Fruit fly (Drosophila melanogaster): ENCODE data around the gene car.

DNA sequence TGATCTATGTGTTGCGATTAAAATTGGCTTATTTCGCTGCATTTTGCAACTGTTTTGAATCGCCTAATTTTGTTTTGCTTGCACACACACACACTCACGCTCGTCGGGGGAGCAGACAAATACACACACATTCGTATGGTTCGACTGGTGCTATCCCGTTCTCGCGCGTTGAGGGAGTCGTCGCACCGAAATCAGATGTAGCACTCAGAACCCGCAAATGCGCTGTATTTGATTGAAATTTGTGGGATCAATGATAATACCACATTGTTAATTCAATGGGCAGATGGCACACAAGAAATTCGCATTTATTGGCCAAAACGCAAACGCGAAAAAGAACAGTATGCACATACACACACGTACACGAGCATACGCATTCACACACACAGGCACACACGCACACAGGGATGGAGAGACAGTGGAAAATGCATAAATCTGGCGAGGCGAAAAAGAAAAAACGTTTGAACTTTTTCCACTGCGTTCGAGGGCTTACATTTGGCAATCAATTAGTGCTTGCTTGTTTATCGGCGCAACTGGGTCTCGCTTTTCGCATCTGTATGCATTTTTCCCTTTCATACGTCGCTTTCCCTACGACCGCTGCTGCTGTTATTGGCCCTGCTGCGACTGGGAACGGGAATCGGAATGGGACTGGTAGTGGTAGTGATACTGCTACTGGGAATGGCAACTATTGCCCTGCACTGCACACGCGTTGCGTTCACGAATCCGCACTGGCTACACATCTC lies 13.3 kb downstream of the car start:
- TF ChIP-seq psq (optimal IDR thresholded peaks at IDR 0.05): no peak
- no peak for TF ChIP-seq ttk (optimal IDR thresholded peaks at IDR 0.05)
